Worm (Caenorhabditis elegans) whole organism, young adult: ENCODE measurements around the gene dhhc-8.

ENCODE experiments used
- B0336.3 ChIP-seq: fragments of 200-800 bp; sonication (Bioruptor generic); IDR thresholded peaks from 2 replicates; pipeline ENCODE4 v1.3.6; 2022; ENCODE audit warnings: missing genetic modification characterization, missing compliant biosample characterization
- D2030.7 ChIP-seq: fragments of 200-800 bp; sonication (Bioruptor generic); IDR thresholded peaks from 2 replicates; pipeline ENCODE4 v1.3.6; 2022; ENCODE audit warnings: missing genetic modification reagents, missing genetic modification characterization, missing compliant biosample characterization
- F22D6.2 ChIP-seq: sonication (generic microtip); optimal IDR thresholded peaks from 2 replicates; lab custom pipeline; 2016; ENCODE audit warnings: mild to moderate bottlenecking, missing genetic modification characterization, missing compliant biosample characterization
- F23B12.7 ChIP-seq: sonication (generic microtip); optimal IDR thresholded peaks from 2 replicates; lab custom pipeline; 2017; ENCODE audit warnings: missing genetic modification characterization, mild to moderate bottlenecking, missing compliant biosample characterization, antibody characterized with exemption, moderate library complexity; ENCODE audit not compliant: insufficient read depth
- F52B5.7 ChIP-seq: sonication (generic microtip); optimal IDR thresholded peaks from 2 replicates; lab custom pipeline; 2016; ENCODE audit warnings: mild to moderate bottlenecking, missing genetic modification characterization, missing compliant biosample characterization
- F55B11.4 ChIP-seq: sonication (generic microtip); optimal IDR thresholded peaks from 2 replicates; lab custom pipeline; 2016; ENCODE audit warnings: missing compliant biosample characterization, missing genetic modification characterization, borderline replicate concordance; ENCODE audit not compliant: insufficient read depth
- F57A8.1 ChIP-seq: fragments of 200-800 bp; sonication (Bioruptor generic); optimal IDR thresholded peaks from 2 replicates; lab custom pipeline; 2018; ENCODE audit warnings: mild to moderate bottlenecking, missing genetic modification characterization, moderate library complexity, missing compliant biosample characterization
- K11D2.4 ChIP-seq: fragments of 200-800 bp; sonication (Bioruptor generic); IDR thresholded peaks from 2 replicates; pipeline ENCODE4 v1.3.6; 2022; ENCODE audit warnings: missing genetic modification reagents, missing genetic modification characterization, missing compliant biosample characterization
- Y79H2A.3 ChIP-seq: fragments of 200-800 bp; sonication (Bioruptor generic); conservative IDR thresholded peaks from 2 replicates; pipeline ENCODE4 v1.3.6; 2022; ENCODE audit warnings: missing genetic modification reagents, missing genetic modification characterization, missing compliant biosample characterization
- ama-1 ChIP-seq, 3 experiments: fragments of 150-350 bp in 1 of 3; sonication (generic microtip) in 2 of 3; optimal IDR thresholded peaks; 2 replicates each; lab custom pipeline; 2014 to 2018; ENCODE audit warnings: missing biosample characterization in 2 of 3, missing genetic modification characterization in 2 of 3, missing genetic modification reagents in 2 of 3
- athp-1 ChIP-seq: sonication (generic microtip); optimal IDR thresholded peaks from 2 replicates; lab custom pipeline; 2017; ENCODE audit warnings: mild to moderate bottlenecking, missing genetic modification characterization, missing compliant biosample characterization
- attf-5 ChIP-seq: fragments of 200-800 bp; sonication (Bioruptor generic); optimal IDR thresholded peaks from 2 replicates; lab custom pipeline; 2018; ENCODE audit warnings: mild to moderate bottlenecking, missing genetic modification characterization, missing compliant biosample characterization
- bed-1 ChIP-seq: fragments of 200-800 bp; sonication (Bioruptor generic); IDR thresholded peaks from 2 replicates; pipeline ENCODE4 v1.3.6; 2022; ENCODE audit warnings: missing genetic modification reagents, missing genetic modification characterization, missing compliant biosample characterization
- cebp-2 ChIP-seq: fragments of 200-800 bp; sonication (Bioruptor generic); IDR thresholded peaks from 2 replicates; pipeline ENCODE4 v1.3.6; 2022; ENCODE audit warnings: missing genetic modification characterization, missing compliant biosample characterization
- ceh-27 ChIP-seq: fragments of 200-800 bp; sonication (Bioruptor generic); optimal IDR thresholded peaks from 2 replicates; lab custom pipeline; 2018; ENCODE audit warnings: mild to moderate bottlenecking, missing genetic modification characterization, moderate library complexity, missing compliant biosample characterization
- ceh-40 ChIP-seq: fragments of 200-800 bp; sonication (Bioruptor generic); IDR thresholded peaks from 2 replicates; pipeline ENCODE4 v1.3.6; 2022; ENCODE audit warnings: missing genetic modification characterization, missing compliant biosample characterization
- ceh-58 ChIP-seq: fragments of 200-800 bp; sonication (Bioruptor generic); IDR thresholded peaks from 2 replicates; pipeline ENCODE4 v1.3.6; 2022; ENCODE audit warnings: missing genetic modification characterization, missing compliant biosample characterization
- chd-7 ChIP-seq: sonication (generic microtip); optimal IDR thresholded peaks from 2 replicates; lab custom pipeline; 2016; ENCODE audit warnings: mild to moderate bottlenecking, missing genetic modification characterization, moderate library complexity, missing compliant biosample characterization
- dpl-1 ChIP-seq: fragments of 150-350 bp; optimal IDR thresholded peaks from 2 replicates; lab custom pipeline; 2014; ENCODE audit warnings: missing biosample characterization, missing genetic modification reagents, missing genetic modification characterization
- egl-18 ChIP-seq: fragments of 200-800 bp; sonication (Bioruptor generic); IDR thresholded peaks from 2 replicates; pipeline ENCODE4 v1.3.6; 2022; ENCODE audit warnings: missing genetic modification reagents, missing genetic modification characterization, missing compliant biosample characterization
- fkh-3 ChIP-seq: sonication (generic microtip); optimal IDR thresholded peaks from 2 replicates; lab custom pipeline; 2016; ENCODE audit warnings: mild to moderate bottlenecking, missing genetic modification characterization, missing compliant biosample characterization
- gei-17 ChIP-seq: fragments of 200-800 bp; sonication (Bioruptor generic); optimal IDR thresholded peaks from 2 replicates; lab custom pipeline; 2018; ENCODE audit warnings: mild to moderate bottlenecking, missing genetic modification characterization, missing compliant biosample characterization
- hlh-12 ChIP-seq: sonication (generic microtip); optimal IDR thresholded peaks from 2 replicates; lab custom pipeline; 2016; ENCODE audit warnings: missing genetic modification characterization, missing compliant biosample characterization
- hlh-26 ChIP-seq: fragments of 200-800 bp; sonication (Bioruptor generic); conservative IDR thresholded peaks from 2 replicates; pipeline ENCODE4 v1.3.6; 2022; ENCODE audit warnings: missing genetic modification reagents, missing genetic modification characterization, missing compliant biosample characterization
- hmg-20 ChIP-seq: fragments of 200-800 bp; sonication (Bioruptor generic); IDR thresholded peaks from 2 replicates; pipeline ENCODE4 v1.3.6; 2022; ENCODE audit warnings: missing genetic modification reagents, missing genetic modification characterization, missing compliant biosample characterization
- hrde-1 ChIP-seq: sonication (generic microtip); optimal IDR thresholded peaks from 2 replicates; lab custom pipeline; 2016; ENCODE audit warnings: missing genetic modification characterization, mild to moderate bottlenecking, missing compliant biosample characterization, moderate library complexity, missing genotype, missing genetic modification reagents, borderline replicate concordance
- lin-40 ChIP-seq: sonication (generic microtip); optimal IDR thresholded peaks from 2 replicates; lab custom pipeline; 2016; ENCODE audit warnings: missing genetic modification characterization, mild to moderate bottlenecking, missing compliant biosample characterization, missing genotype, missing genetic modification reagents
- madf-3 ChIP-seq: fragments of 200-800 bp; sonication (Bioruptor generic); IDR thresholded peaks from 2 replicates; pipeline ENCODE4 v1.3.6; 2022; ENCODE audit warnings: missing genetic modification reagents, missing genetic modification characterization, missing compliant biosample characterization
- mel-28 ChIP-seq: sonication (generic microtip); optimal IDR thresholded peaks from 2 replicates; lab custom pipeline; 2016; ENCODE audit warnings: borderline replicate concordance, mild to moderate bottlenecking, missing genetic modification characterization, missing compliant biosample characterization
- nfya-1 ChIP-seq: sonication (generic microtip); optimal IDR thresholded peaks from 2 replicates; lab custom pipeline; 2017; ENCODE audit warnings: antibody characterized with exemption, missing compliant biosample characterization, missing genetic modification characterization, borderline replicate concordance; ENCODE audit not compliant: insufficient read depth
- nhr-179 ChIP-seq: sonication (generic microtip); optimal IDR thresholded peaks from 2 replicates; lab custom pipeline; 2016; ENCODE audit warnings: mild to moderate bottlenecking, missing genetic modification characterization, missing compliant biosample characterization
- pbrm-1 ChIP-seq: fragments of 200-800 bp; sonication (Bioruptor generic); IDR thresholded peaks from 2 replicates; pipeline ENCODE4 v1.3.6; 2022; ENCODE audit warnings: missing genetic modification reagents, missing genetic modification characterization, missing compliant biosample characterization
- pha-4 ChIP-seq: fragments of 150-350 bp; sonication (generic microtip); optimal IDR thresholded peaks from 2 replicates; lab custom pipeline; 2014; ENCODE audit warnings: missing biosample characterization, missing genetic modification reagents, missing genetic modification characterization
- rcor-1 ChIP-seq: fragments of 200-800 bp; sonication (Bioruptor generic); IDR thresholded peaks from 2 replicates; pipeline ENCODE4 v1.3.6; 2022; ENCODE audit warnings: missing genetic modification reagents, missing genetic modification characterization, missing compliant biosample characterization
- repo-1 ChIP-seq: sonication (generic microtip); optimal IDR thresholded peaks from 2 replicates; lab custom pipeline; 2017; ENCODE audit warnings: mild to moderate bottlenecking, missing genetic modification characterization, missing compliant biosample characterization
- rpc-1 ChIP-seq, 2 experiments: fragments of 150-350 bp in 1 of 2; sonication (generic microtip) in 1 of 2; optimal IDR thresholded peaks; 2 replicates each; lab custom pipeline; 2014 to 2018; ENCODE audit warnings: missing biosample characterization in 1 of 2, missing genetic modification characterization in 1 of 2, missing genetic modification reagents in 1 of 2, missing genotype in 1 of 2
- somi-1 ChIP-seq: fragments of 200-800 bp; sonication (Bioruptor generic); optimal IDR thresholded peaks from 2 replicates; lab custom pipeline; 2018; ENCODE audit warnings: mild to moderate bottlenecking, missing genetic modification characterization, missing compliant biosample characterization
- sptf-2 ChIP-seq: fragments of 200-800 bp; sonication (Bioruptor generic); optimal IDR thresholded peaks from 2 replicates; lab custom pipeline; 2018; ENCODE audit warnings: mild to moderate bottlenecking, missing genetic modification characterization, missing compliant biosample characterization
- tbx-9 ChIP-seq: sonication (generic microtip); optimal IDR thresholded peaks from 2 replicates; lab custom pipeline; 2016; ENCODE audit warnings: borderline replicate concordance, missing genetic modification characterization, inconsistent platforms, missing compliant biosample characterization
- zim-3 ChIP-seq: sonication (generic microtip); optimal IDR thresholded peaks from 2 replicates; lab custom pipeline; 2017; ENCODE audit warnings: mild to moderate bottlenecking, missing genetic modification characterization, moderate library complexity, missing compliant biosample characterization
- ztf-22 ChIP-seq: fragments of 200-800 bp; sonication (Bioruptor generic); optimal IDR thresholded peaks from 2 replicates; lab custom pipeline; 2018; ENCODE audit warnings: mild to moderate bottlenecking, missing genetic modification characterization, moderate library complexity, missing compliant biosample characterization
- ztf-25 ChIP-seq: fragments of 200-800 bp; sonication (Bioruptor generic); IDR thresholded peaks from 2 replicates; pipeline ENCODE4 v1.3.6; 2022; ENCODE audit warnings: missing genetic modification reagents, missing genetic modification characterization, missing compliant biosample characterization
- ztf-28 ChIP-seq: fragments of 200-800 bp; sonication (Bioruptor generic); IDR thresholded peaks from 2 replicates; pipeline ENCODE4 v1.3.6; 2022; ENCODE audit warnings: missing genetic modification reagents, missing genetic modification characterization, missing compliant biosample characterization
- ztf-3 ChIP-seq: fragments of 200-800 bp; sonication (Bioruptor generic); optimal IDR thresholded peaks from 2 replicates; lab custom pipeline; 2018; ENCODE audit warnings: mild to moderate bottlenecking, missing genetic modification characterization, missing compliant biosample characterization

The dhhc-8 gene

DNA sequence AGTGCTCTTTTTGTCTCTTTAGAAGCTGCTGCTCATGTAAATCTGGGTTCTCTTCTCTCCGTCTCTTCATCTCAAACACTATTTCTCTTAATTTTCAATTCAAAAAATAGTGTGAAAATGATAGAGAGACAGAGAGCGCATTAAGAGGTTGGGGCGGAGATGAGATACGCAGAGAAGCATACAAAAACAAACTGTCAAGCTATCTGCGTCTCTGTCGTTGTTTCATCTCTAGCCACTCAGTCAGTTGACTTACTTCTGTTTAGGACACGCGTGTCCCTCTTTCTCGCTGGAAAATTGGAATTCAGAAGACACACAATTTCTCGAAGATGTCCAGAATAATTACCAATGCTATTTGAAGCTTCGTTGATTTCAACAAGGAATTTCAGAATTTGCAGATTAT, 46.3 kb upstream of the dhhc-8 start (continued):
- TF ChIP-seq ztf-25 (no peak), nfya-1 (tag; lab: Kevin White, UChicago) (no peak), ztf-28 (no peak), pbrm-1 (peak; percentile 63), rpc-1 (optimal IDR thresholded peaks at IDR 0.05; lab: Kevin White, UChicago) (peak; percentile 1), rpc-1 (tag; optimal IDR thresholded peaks at IDR 0.05; lab: Kevin White, UChicago) (no peak), fkh-3 (tag; lab: Kevin White, UChicago) (no peak), B0336.3 (GFP tag; lab: Robert Waterston, UW) (peak; percentile 67), K11D2.4 (GFP tag; lab: Robert Waterston, UW) (peak; percentile 72), chd-7 (peak; percentile 17), ztf-3 (GFP tag; lab: Kevin White, UChicago) (no peak)
- TF ChIP-seq, all 124 proteins: peak for 37

- TF ChIP-seq Y79H2A.3 (GFP tag; lab: Robert Waterston, UW) (0 out of 2 replicates have a peak, but pooled peaks have one; percentile 19), madf-3 (GFP tag; lab: Robert Waterston, UW) (0 out of 2 replicates have a peak, but pooled peaks have one; percentile 54), rcor-1 (GFP tag; lab: Robert Waterston, UW) (0 out of 2 replicates have a peak, but pooled peaks have one; percentile 8), hlh-12 (tag; lab: Kevin White, UChicago) (no peak), somi-1 (GFP tag; lab: Kevin White, UChicago) (no peak), pha-4 (tag; lab: Kevin White, UChicago) (no peak), dpl-1 (no peak), attf-5 (GFP tag; lab: Kevin White, UChicago) (no peak), zim-3 (no peak), ceh-27 (GFP tag; lab: Kevin White, UChicago) (no peak), athp-1 (tag; lab: Kevin White, UChicago) (no peak)
Measured at ce11 chrIII:13061734-13062133, 45.7 kb upstream of the dhhc-8 start.

- no peak for TF ChIP-seq hlh-26 (GFP tag; lab: Robert Waterston, UW)
- TF ChIP-seq tbx-9 (tag; lab: Kevin White, UChicago): no peak
- TF ChIP-seq madf-3 (GFP tag; lab: Robert Waterston, UW): peak; percentile 79
- peak; percentile 90 for TF ChIP-seq lin-40 (tag; lab: Kevin White, UChicago)
- 0 out of 2 replicates have a peak, but pooled peaks have one; percentile 39 for TF ChIP-seq cebp-2 (GFP tag; lab: Robert Waterston, UW)
- TF ChIP-seq egl-18 (GFP tag; lab: Robert Waterston, UW): peak; percentile 73; the same call in 1 of the 2 replicates
- no peak for TF ChIP-seq hrde-1 (tag; lab: Kevin White, UChicago)
- no peak for TF ChIP-seq F55B11.4 (tag; lab: Kevin White, UChicago)
- TF ChIP-seq F52B5.7 (tag; lab: Kevin White, UChicago): no peak
- no peak for TF ChIP-seq F23B12.7 (tag; lab: Kevin White, UChicago)
- peak; percentile 8 for TF ChIP-seq gei-17 (GFP tag; lab: Kevin White, UChicago)
- TF ChIP-seq ceh-58: no peak
- no peak for TF ChIP-seq ztf-22
- peak; percentile 22 for TF ChIP-seq pha-4 (tag; lab: Kevin White, UChicago)
- no peak for TF ChIP-seq F57A8.1 (GFP tag; lab: Kevin White, UChicago)
- no peak for TF ChIP-seq ama-1 (optimal IDR thresholded peaks at IDR 0.05; lab: Kevin White, UChicago)
- peak; percentile 1 to 26 for TF ChIP-seq ama-1 (GFP tag; optimal IDR thresholded peaks at IDR 0.05; lab: Kevin White, UChicago)
- peak; percentile 74 for TF ChIP-seq pbrm-1
- no peak for TF ChIP-seq bed-1 (GFP tag; lab: Robert Waterston, UW)
- TF ChIP-seq ceh-40 (GFP tag; lab: Robert Waterston, UW): no peak
- no peak for TF ChIP-seq Y79H2A.3 (GFP tag; lab: Robert Waterston, UW)
- TF ChIP-seq hmg-20 (GFP tag; lab: Robert Waterston, UW): no peak
- TF ChIP-seq mel-28 (tag; lab: Kevin White, UChicago): peak; percentile 30
- TF ChIP-seq F22D6.2 (tag; lab: Kevin White, UChicago): peak; percentile 56
- peak; percentile 16 for TF ChIP-seq sptf-2 (GFP tag; lab: Kevin White, UChicago)
- TF ChIP-seq D2030.7: no peak
- no peak for TF ChIP-seq nhr-179 (tag; lab: Kevin White, UChicago)
- TF ChIP-seq repo-1: no peak
- TF ChIP-seq attf-5 (GFP tag; lab: Kevin White, UChicago): peak; percentile 80
Measured at ce11 chrIII:13062414-13062965, 44.9 kb upstream of the dhhc-8 start.
